Fruit fly (Drosophila melanogaster) whole organism, prepupa: ENCODE data around the gene CG34177.

ENCODE experiments used
- Blimp-1 ChIP-seq: fragments of 200-800 bp; sonication (Bioruptor generic); optimal IDR thresholded peaks from 3 replicates; lab custom pipeline; 2017; ENCODE audit warnings: missing biosample characterization, missing genetic modification characterization, mild to moderate bottlenecking, moderate library complexity, missing genetic modification reagents
- CG10631 ChIP-seq: fragments of 200-800 bp; sonication (Bioruptor generic); optimal IDR thresholded peaks from 2 replicates; lab custom pipeline; 2016; ENCODE audit warnings: missing biosample characterization, missing genetic modification characterization
- CG10669 ChIP-seq: fragments of 200-800 bp; sonication (Bioruptor generic); optimal IDR thresholded peaks from 3 replicates; lab custom pipeline; 2018; ENCODE audit warnings: missing biosample characterization, mild to moderate bottlenecking, missing genetic modification characterization, moderate library complexity
- CG11294 ChIP-seq: fragments of 200-800 bp; sonication (Bioruptor generic); IDR thresholded peaks from 2 replicates; pipeline ENCODE4 v1.3.6; 2022; ENCODE audit warnings: missing biosample characterization, missing genetic modification characterization
- CG11762 ChIP-seq: fragments of 200-800 bp; sonication (Bioruptor generic); optimal IDR thresholded peaks from 3 replicates; lab custom pipeline; 2016; ENCODE audit warnings: missing biosample characterization, missing genetic modification characterization; ENCODE audit not compliant: insufficient read depth
- CG15336 ChIP-seq: fragments of 200-800 bp; sonication (Bioruptor generic); IDR thresholded peaks from 2 replicates; pipeline ENCODE4 v1.3.6; 2022; ENCODE audit warnings: missing biosample characterization, missing genetic modification characterization
- CG1621 ChIP-seq: fragments of 200-800 bp; sonication (Bioruptor generic); optimal IDR thresholded peaks from 3 replicates; lab custom pipeline; 2018; ENCODE audit warnings: missing biosample characterization, mild to moderate bottlenecking, missing genetic modification characterization
- CG3032 ChIP-seq: fragments of 200-800 bp; optimal IDR thresholded peaks from 2 replicates; lab custom pipeline; 2019; ENCODE audit warnings: missing biosample characterization, mild to moderate bottlenecking, missing genetic modification characterization, moderate library complexity
- CG31627 ChIP-seq: fragments of 200-800 bp; sonication (Bioruptor generic); optimal IDR thresholded peaks from 3 replicates; lab custom pipeline; 2016; ENCODE audit warnings: missing biosample characterization, missing genetic modification characterization
- CG32006 ChIP-seq: fragments of 200-800 bp; sonication (Bioruptor generic); optimal IDR thresholded peaks from 3 replicates; lab custom pipeline; 2017; ENCODE audit warnings: missing biosample characterization, mild to moderate bottlenecking, missing genetic modification characterization
- CG34406 ChIP-seq: fragments of 200-800 bp; sonication (Bioruptor generic); optimal IDR thresholded peaks from 3 replicates; lab custom pipeline; 2016; ENCODE audit warnings: missing biosample characterization, missing genetic modification characterization
- CG3919 ChIP-seq: fragments of 200-800 bp; sonication (Bioruptor generic); optimal IDR thresholded peaks from 3 replicates; lab custom pipeline; 2016; ENCODE audit warnings: missing biosample characterization, missing genetic modification characterization
- CG4318 ChIP-seq: fragments of 200-800 bp; sonication (Bioruptor generic); optimal IDR thresholded peaks from 3 replicates; lab custom pipeline; 2017; ENCODE audit warnings: missing biosample characterization, mild to moderate bottlenecking, missing genetic modification characterization
- CG6163 ChIP-seq: fragments of 200-800 bp; sonication (Bioruptor generic); IDR thresholded peaks from 3 replicates; pipeline ENCODE4 v1.3.6; 2022; ENCODE audit warnings: missing biosample characterization, missing genetic modification characterization
- CG6276 ChIP-seq: fragments of 200-800 bp; sonication (Bioruptor generic); optimal IDR thresholded peaks from 2 replicates; lab custom pipeline; 2017; ENCODE audit warnings: missing biosample characterization, mild to moderate bottlenecking, missing genetic modification characterization
- CG6792 ChIP-seq: fragments of 200-800 bp; sonication (Bioruptor generic); optimal IDR thresholded peaks from 3 replicates; lab custom pipeline; 2016; ENCODE audit warnings: missing biosample characterization, missing genetic modification characterization
- CG6854 ChIP-seq: fragments of 200-800 bp; sonication (Bioruptor generic); optimal IDR thresholded peaks from 2 replicates; lab custom pipeline; 2017; ENCODE audit warnings: missing biosample characterization, mild to moderate bottlenecking, missing genetic modification characterization
- CG8319 ChIP-seq: fragments of 200-800 bp; sonication (Bioruptor generic); optimal IDR thresholded peaks from 3 replicates; lab custom pipeline; 2016; ENCODE audit warnings: missing biosample characterization, missing genetic modification characterization
- CG9139 ChIP-seq: fragments of 200-800 bp; sonication (Bioruptor generic); optimal IDR thresholded peaks from 3 replicates; lab custom pipeline; 2017; ENCODE audit warnings: missing biosample characterization, mild to moderate bottlenecking, missing genetic modification characterization
- Eip75B ChIP-seq: fragments of 200-800 bp; sonication (Bioruptor generic); optimal IDR thresholded peaks from 3 replicates; lab custom pipeline; 2016; ENCODE audit warnings: missing biosample characterization, missing genetic modification characterization
- Eip78C ChIP-seq: fragments of 200-800 bp; sonication (Bioruptor generic); peaks from one replicate; lab custom pipeline; 2016; ENCODE audit warnings: missing biosample characterization, missing genetic modification characterization
- Eip93F ChIP-seq: fragments of 200-800 bp; sonication (Bioruptor generic); optimal IDR thresholded peaks from 2 replicates; lab custom pipeline; 2016; ENCODE audit warnings: missing biosample characterization, mild to moderate bottlenecking, missing genetic modification characterization
- Ets21C ChIP-seq: fragments of 200-800 bp; sonication (Bioruptor generic); optimal IDR thresholded peaks from 3 replicates; lab custom pipeline; 2016; ENCODE audit warnings: missing biosample characterization, missing genetic modification characterization
- Ets96B ChIP-seq: fragments of 200-800 bp; optimal IDR thresholded peaks from 2 replicates; lab custom pipeline; 2019; ENCODE audit warnings: missing biosample characterization, mild to moderate bottlenecking, missing genetic modification characterization, moderate library complexity
- Gug ChIP-seq: fragments of 200-800 bp; sonication (Bioruptor generic); IDR thresholded peaks from 2 replicates; pipeline ENCODE4 v1.3.6; 2022; ENCODE audit warnings: missing biosample characterization, missing genetic modification characterization
- Hr38 ChIP-seq: sonication (Bioruptor generic); optimal IDR thresholded peaks from 2 replicates; lab custom pipeline; 2016; ENCODE audit warnings: missing biosample characterization, missing genetic modification characterization
- Hr4 ChIP-seq: fragments of 200-800 bp; sonication (Bioruptor generic); optimal IDR thresholded peaks from 3 replicates; lab custom pipeline; 2016; ENCODE audit warnings: missing biosample characterization, missing genetic modification characterization
- Lpt ChIP-seq: fragments of 200-800 bp; sonication (Bioruptor generic); optimal IDR thresholded peaks from 3 replicates; lab custom pipeline; 2016; ENCODE audit warnings: missing biosample characterization, missing genetic modification characterization
- Met ChIP-seq: fragments of 200-800 bp; sonication (Bioruptor generic); optimal IDR thresholded peaks from 3 replicates; lab custom pipeline; 2016; ENCODE audit warnings: missing biosample characterization, missing genetic modification characterization
- OdsH ChIP-seq: fragments of 200-800 bp; sonication (Bioruptor generic); optimal IDR thresholded peaks from 3 replicates; lab custom pipeline; 2016; ENCODE audit warnings: missing biosample characterization, missing genetic modification characterization
- Smox ChIP-seq: fragments of 200-800 bp; sonication (Bioruptor generic); optimal IDR thresholded peaks from 3 replicates; lab custom pipeline; 2016; ENCODE audit warnings: missing biosample characterization, missing genetic modification characterization
- Sox102F ChIP-seq: fragments of 200-800 bp; sonication (Bioruptor generic); optimal IDR thresholded peaks from 2 replicates; lab custom pipeline; 2016; ENCODE audit warnings: missing biosample characterization, mild to moderate bottlenecking, missing genetic modification characterization
- Sox14 ChIP-seq: fragments of 200-800 bp; sonication (Bioruptor generic); optimal IDR thresholded peaks from 3 replicates; lab custom pipeline; 2016; ENCODE audit warnings: missing biosample characterization, missing genetic modification characterization
- Sox15 ChIP-seq: fragments of 200-800 bp; sonication (Bioruptor generic); optimal IDR thresholded peaks from 3 replicates; lab custom pipeline; 2016; ENCODE audit warnings: missing biosample characterization, missing genetic modification characterization
- achi ChIP-seq: fragments of 200-800 bp; sonication (Bioruptor generic); optimal IDR thresholded peaks from 3 replicates; lab custom pipeline; 2016; ENCODE audit warnings: missing biosample characterization, missing genetic modification characterization
- acj6 ChIP-seq: fragments of 200-800 bp; sonication (Bioruptor generic); optimal IDR thresholded peaks from 3 replicates; lab custom pipeline; 2016; ENCODE audit warnings: missing biosample characterization, missing genetic modification characterization
- cyc ChIP-seq: fragments of 200-800 bp; sonication (Bioruptor generic); optimal IDR thresholded peaks from 3 replicates; lab custom pipeline; 2016; ENCODE audit warnings: missing biosample characterization, missing genetic modification characterization
- dac ChIP-seq: fragments of 200-800 bp; sonication (Bioruptor generic); optimal IDR thresholded peaks from 2 replicates; lab custom pipeline; 2017; ENCODE audit warnings: missing biosample characterization, mild to moderate bottlenecking, missing genetic modification characterization
- dsx ChIP-seq: fragments of 200-800 bp; optimal IDR thresholded peaks from 3 replicates; lab custom pipeline; 2019; ENCODE audit warnings: missing biosample characterization, mild to moderate bottlenecking, missing genetic modification characterization, moderate library complexity; ENCODE audit not compliant: poor library complexity, severe bottlenecking
- eg ChIP-seq: fragments of 200-800 bp; sonication (Bioruptor generic); IDR thresholded peaks from 3 replicates; pipeline ENCODE4 v1.3.6; 2022; ENCODE audit warnings: missing biosample characterization, missing genetic modification characterization
- esn ChIP-seq: fragments of 200-800 bp; sonication (Bioruptor generic); optimal IDR thresholded peaks from 2 replicates; lab custom pipeline; 2016; ENCODE audit warnings: missing biosample characterization, mild to moderate bottlenecking, missing genetic modification characterization, moderate library complexity
- fd59A ChIP-seq: fragments of 200-800 bp; sonication (Bioruptor generic); optimal IDR thresholded peaks from 2 replicates; lab custom pipeline; 2017; ENCODE audit warnings: missing biosample characterization, mild to moderate bottlenecking, missing genetic modification characterization, missing genetic modification reagents
- fd85E ChIP-seq: fragments of 200-800 bp; sonication (Bioruptor generic); optimal IDR thresholded peaks from 3 replicates; lab custom pipeline; 2016; ENCODE audit warnings: missing biosample characterization, missing genetic modification characterization
- fkh ChIP-seq: fragments of 200-800 bp; sonication (Bioruptor generic); optimal IDR thresholded peaks from 3 replicates; lab custom pipeline; 2017; ENCODE audit warnings: missing biosample characterization, mild to moderate bottlenecking, missing genetic modification characterization, moderate library complexity
- lz ChIP-seq: fragments of 200-800 bp; sonication (Bioruptor generic); optimal IDR thresholded peaks from 3 replicates; lab custom pipeline; 2016; ENCODE audit warnings: missing biosample characterization, missing genetic modification characterization
- net ChIP-seq: fragments of 200-800 bp; sonication (Bioruptor generic); optimal IDR thresholded peaks from 3 replicates; lab custom pipeline; 2016; ENCODE audit warnings: missing biosample characterization, missing genetic modification characterization
- salr ChIP-seq, 2 experiments: fragments of 200-800 bp; sonication (Bioruptor generic); optimal IDR thresholded peaks; 3 replicates each; lab custom pipeline; 2016 to 2018; ENCODE audit warnings: missing biosample characterization in 2 of 2, missing genetic modification characterization in 2 of 2, mild to moderate bottlenecking in 1 of 2
- spab ChIP-seq: fragments of 200-800 bp; sonication (Bioruptor generic); optimal IDR thresholded peaks from 2 replicates; lab custom pipeline; 2017; ENCODE audit warnings: missing biosample characterization, mild to moderate bottlenecking, missing genetic modification characterization, missing genetic modification reagents
- ss ChIP-seq, 2 experiments: fragments of 200-800 bp; sonication (Bioruptor generic); optimal IDR thresholded peaks; 2 replicates in 1 of 2; 3 replicates in 1 of 2; lab custom pipeline; 2017 to 2018; ENCODE audit warnings: mild to moderate bottlenecking in 2 of 2, missing biosample characterization in 2 of 2, missing genetic modification characterization in 2 of 2, moderate library complexity in 1 of 2
- svp ChIP-seq: fragments of 200-800 bp; sonication (Bioruptor generic); peaks from one replicate; lab custom pipeline; 2016; ENCODE audit warnings: missing biosample characterization, missing genetic modification characterization
- topi ChIP-seq: fragments of 200-800 bp; sonication (Bioruptor generic); optimal IDR thresholded peaks from 3 replicates; lab custom pipeline; 2016; ENCODE audit warnings: missing biosample characterization, missing genetic modification characterization
- vri ChIP-seq: fragments of 200-800 bp; sonication (Bioruptor generic); optimal IDR thresholded peaks from 3 replicates; lab custom pipeline; 2016; ENCODE audit warnings: missing biosample characterization, mild to moderate bottlenecking, missing genetic modification characterization

The CG34177 gene

DNA sequence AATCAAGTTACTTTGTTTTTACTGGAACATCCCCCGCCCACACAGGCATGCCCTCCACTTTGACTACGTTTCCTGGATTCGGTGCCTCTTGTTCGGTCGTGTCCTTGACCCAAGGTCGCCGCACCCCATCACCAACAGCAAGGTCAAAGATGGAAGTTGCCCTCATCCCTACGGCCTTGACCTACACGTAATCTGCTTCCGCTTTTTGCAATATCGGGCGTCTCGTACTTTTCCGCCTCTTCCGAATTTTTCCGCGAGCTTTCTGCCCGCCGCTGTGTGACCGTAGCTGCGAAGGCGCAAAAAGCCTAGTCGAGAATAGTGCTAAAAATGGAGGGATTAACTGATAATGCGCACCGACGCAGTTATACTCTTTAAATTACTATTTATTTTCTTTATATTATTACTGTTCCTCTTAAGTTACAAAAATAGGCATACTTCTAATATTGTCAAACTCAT is 22.9 kb downstream of the CG34177 start, which contains the start of gene Gs1l:
Gene Gs1l (minus strand): TSS at position 269 of the 456 bp plus-strand sequence.
- TF ChIP-seq CG31627 (GFP tag; lab: Kevin White, UChicago) (no peak), cyc (GFP tag; lab: Kevin White, UChicago) (no peak), CG34406 (no peak), CG10669 (GFP tag; lab: Kevin White, UChicago) (no peak), Blimp-1 (GFP tag; lab: Kevin White, UChicago) (no peak), Sox102F (GFP tag; lab: Kevin White, UChicago) (no peak), achi (GFP tag; lab: Kevin White, UChicago) (no peak), CG15336 (0 out of 2 replicates have a peak, but pooled peaks have one; percentile 10), svp (GFP tag; lab: Kevin White, UChicago) (peak; percentile 89), fd85E (GFP tag; lab: Kevin White, UChicago) (no peak), CG11294 (GFP tag; lab: Robert Waterston, UW) (no peak), CG3032 (tag; lab: Kevin White, UChicago) (peak; percentile 6), Smox (GFP tag; lab: Kevin White, UChicago) (no peak), fd59A (GFP tag; lab: Kevin White, UChicago) (no peak), topi (GFP tag; lab: Kevin White, UChicago) (peak; percentile 24), vri (GFP tag; lab: Kevin White, UChicago) (peak; percentile 44), salr (GFP tag; optimal IDR thresholded peaks at IDR 0.05; lab: Kevin White, UChicago) (no peak), net (GFP tag; lab: Kevin White, UChicago) (no peak), Hr38 (GFP tag; lab: Kevin White, UChicago) (no peak), eg (GFP tag; lab: Robert Waterston, UW) (peak; percentile 53; the same call in 1 of the 3 replicates), dsx (GFP tag; lab: Kevin White, UChicago) (peak; percentile 80), CG6163 (GFP tag; lab: Robert Waterston, UW) (0 out of 3 replicates have a peak, but pooled peaks have one; percentile 26), CG32006 (no peak), Ets96B (no peak), Lpt (GFP tag; lab: Kevin White, UChicago) (no peak), Sox15 (no peak), esn (peak; percentile 28), Eip93F (GFP tag; lab: Kevin White, UChicago) (no peak), acj6 (GFP tag; lab: Kevin White, UChicago) (no peak), Sox14 (GFP tag; lab: Kevin White, UChicago) (peak; percentile 28), CG1621 (tag; lab: Kevin White, UChicago) (peak; percentile 35), CG6854 (GFP tag; lab: Kevin White, UChicago) (peak; percentile 0), spab (GFP tag; lab: Kevin White, UChicago) (no peak), CG6792 (GFP tag; lab: Kevin White, UChicago) (no peak), Eip78C (GFP tag; lab: Kevin White, UChicago) (peak; percentile 71), CG9139 (GFP tag; lab: Kevin White, UChicago) (no peak), CG8319 (GFP tag; lab: Kevin White, UChicago) (no peak), Met (GFP tag; lab: Kevin White, UChicago) (peak; percentile 1), Ets21C (GFP tag; lab: Kevin White, UChicago) (no peak), Eip75B (GFP tag; lab: Kevin White, UChicago) (peak; percentile 12), lz (no peak), CG11762 (no peak), CG4318 (GFP tag; lab: Kevin White, UChicago) (no peak), dac (GFP tag; lab: Kevin White, UChicago) (no peak), fkh (GFP tag; lab: Kevin White, UChicago) (no peak), ss (GFP tag; optimal IDR thresholded peaks at IDR 0.05; lab: Kevin White, UChicago) (peak; percentile 16 to 37), CG6276 (GFP tag; lab: Kevin White, UChicago) (no peak), OdsH (GFP tag; lab: Kevin White, UChicago) (peak; percentile 2), CG10631 (GFP tag; lab: Kevin White, UChicago) (no peak), Gug (GFP tag; lab: Robert Waterston, UW) (no peak), CG3919 (GFP tag; lab: Kevin White, UChicago) (no peak), Hr4 (no peak)
